Worm (Caenorhabditis elegans) whole organism, mixed stage, embryonic: ENCODE results near the gene F44E5.5.

ENCODE experiments used
- M03D4.4 ChIP-seq: sonication (generic microtip); optimal IDR thresholded peaks from 2 replicates; lab custom pipeline; 2017; ENCODE audit warnings: mild to moderate bottlenecking, missing genetic modification characterization, missing compliant biosample characterization
- bed-3 ChIP-seq: fragments of 200-800 bp; sonication (Bioruptor generic); optimal IDR thresholded peaks from 3 replicates; lab custom pipeline; 2018; ENCODE audit warnings: mild to moderate bottlenecking, missing genetic modification characterization, moderate library complexity, missing compliant biosample characterization
- blmp-1 ChIP-seq: fragments of 150-350 bp; optimal IDR thresholded peaks from 2 replicates; lab custom pipeline; 2014; ENCODE audit warnings: missing biosample characterization, missing genetic modification characterization
- ceh-39 ChIP-seq: fragments of 150-350 bp; optimal IDR thresholded peaks from 2 replicates; lab custom pipeline; 2014; ENCODE audit warnings: missing biosample characterization, missing genetic modification characterization
- ceh-43 ChIP-seq: fragments of 200-800 bp; sonication (Bioruptor generic); optimal IDR thresholded peaks from 2 replicates; lab custom pipeline; 2018; ENCODE audit warnings: mild to moderate bottlenecking, missing genetic modification characterization, moderate library complexity, missing compliant biosample characterization
- ceh-83 ChIP-seq: fragments of 200-800 bp; sonication (Bioruptor generic); optimal IDR thresholded peaks from 2 replicates; lab custom pipeline; 2018; ENCODE audit warnings: mild to moderate bottlenecking, missing genetic modification characterization, missing compliant biosample characterization
- ces-1 ChIP-seq: fragments of 150-350 bp; optimal IDR thresholded peaks from 2 replicates; lab custom pipeline; 2014; ENCODE audit warnings: missing biosample characterization, missing genetic modification reagents, missing genetic modification characterization
- cnd-1 ChIP-seq: fragments of 200-800 bp; sonication (Bioruptor generic); optimal IDR thresholded peaks from 2 replicates; lab custom pipeline; 2018; ENCODE audit warnings: mild to moderate bottlenecking, missing genetic modification characterization, missing compliant biosample characterization
- drap-1 ChIP-seq: fragments of 200-800 bp; sonication (Bioruptor generic); optimal IDR thresholded peaks from 3 replicates; lab custom pipeline; 2018; ENCODE audit warnings: mild to moderate bottlenecking, missing genetic modification characterization, missing compliant biosample characterization
- elt-1 ChIP-seq: sonication (generic microtip); optimal IDR thresholded peaks from 2 replicates; lab custom pipeline; 2017; ENCODE audit warnings: missing genetic modification characterization, mild to moderate bottlenecking, missing compliant biosample characterization, antibody characterized with exemption, moderate library complexity, borderline replicate concordance; ENCODE audit not compliant: insufficient read depth
- elt-3 ChIP-seq: fragments of 150-350 bp; optimal IDR thresholded peaks from 2 replicates; lab custom pipeline; 2014; ENCODE audit warnings: missing biosample characterization, missing genetic modification characterization
- flh-1 ChIP-seq: fragments of 200-800 bp; sonication (Bioruptor generic); optimal IDR thresholded peaks from 2 replicates; lab custom pipeline; 2018; ENCODE audit warnings: mild to moderate bottlenecking, missing genetic modification characterization, moderate library complexity, missing compliant biosample characterization
- ham-2 ChIP-seq: fragments of 200-800 bp; sonication (Bioruptor generic); optimal IDR thresholded peaks from 2 replicates; lab custom pipeline; 2018; ENCODE audit warnings: mild to moderate bottlenecking, missing genetic modification characterization, missing compliant biosample characterization
- hlh-1 ChIP-seq: fragments of 150-350 bp; optimal IDR thresholded peaks from 2 replicates; lab custom pipeline; 2014; ENCODE audit warnings: missing biosample characterization, missing genetic modification reagents, missing genetic modification characterization
- lin-13 ChIP-seq: fragments of 150-350 bp; optimal IDR thresholded peaks from 2 replicates; lab custom pipeline; 2014; ENCODE audit warnings: missing biosample characterization, missing genetic modification characterization
- lin-32 ChIP-seq: fragments of 200-800 bp; sonication (Bioruptor generic); optimal IDR thresholded peaks from 2 replicates; lab custom pipeline; 2018; ENCODE audit warnings: mild to moderate bottlenecking, missing genetic modification characterization, missing compliant biosample characterization
- lsy-2 ChIP-seq: fragments of 150-350 bp; optimal IDR thresholded peaks from 2 replicates; lab custom pipeline; 2014; ENCODE audit warnings: missing biosample characterization, missing genetic modification characterization
- mab-5 ChIP-seq: fragments of 150-350 bp; optimal IDR thresholded peaks from 2 replicates; lab custom pipeline; 2014; ENCODE audit warnings: missing biosample characterization, missing genetic modification characterization
- mep-1 ChIP-seq: fragments of 150-350 bp; optimal IDR thresholded peaks from 2 replicates; lab custom pipeline; 2017; ENCODE audit warnings: missing biosample characterization, missing genetic modification reagents, missing genetic modification characterization, inconsistent platforms
- mls-2 ChIP-seq: sonication (generic microtip); optimal IDR thresholded peaks from 2 replicates; lab custom pipeline; 2016; ENCODE audit warnings: mild to moderate bottlenecking, missing genetic modification characterization, moderate library complexity, missing compliant biosample characterization
- nhr-12 ChIP-seq: fragments of 150-350 bp; optimal IDR thresholded peaks from 2 replicates; lab custom pipeline; 2014; ENCODE audit warnings: missing biosample characterization, missing genetic modification characterization
- nhr-2 ChIP-seq: fragments of 150-350 bp; optimal IDR thresholded peaks from 2 replicates; lab custom pipeline; 2014; ENCODE audit warnings: missing biosample characterization, missing genetic modification characterization
- nhr-237 ChIP-seq: fragments of 150-350 bp; optimal IDR thresholded peaks from 2 replicates; lab custom pipeline; 2014; ENCODE audit warnings: missing biosample characterization, missing genetic modification characterization
- nhr-76 ChIP-seq: sonication (generic microtip); optimal IDR thresholded peaks from 2 replicates; lab custom pipeline; 2017; ENCODE audit warnings: missing biosample characterization, missing genetic modification characterization
- pha-4 ChIP-seq: fragments of 150-350 bp; optimal IDR thresholded peaks from 2 replicates; lab custom pipeline; 2018; ENCODE audit warnings: missing biosample characterization, missing genetic modification reagents, missing genetic modification characterization
- sem-2 ChIP-seq: fragments of 200-800 bp; sonication (Bioruptor generic); optimal IDR thresholded peaks from 2 replicates; lab custom pipeline; 2018; ENCODE audit warnings: mild to moderate bottlenecking, missing genetic modification characterization, missing compliant biosample characterization
- snpc-4 ChIP-seq: fragments of 150-350 bp; optimal IDR thresholded peaks from 2 replicates; lab custom pipeline; 2014; ENCODE audit warnings: missing biosample characterization, missing genetic modification characterization
- sptf-1 ChIP-seq: sonication (generic microtip); optimal IDR thresholded peaks from 2 replicates; lab custom pipeline; 2017; ENCODE audit warnings: mild to moderate bottlenecking, missing genetic modification characterization, moderate library complexity, missing compliant biosample characterization
- tbx-8 ChIP-seq: fragments of 200-800 bp; sonication (Bioruptor generic); optimal IDR thresholded peaks from 2 replicates; lab custom pipeline; 2018; ENCODE audit warnings: mild to moderate bottlenecking, missing genetic modification characterization, moderate library complexity, missing compliant biosample characterization
- unc-120 ChIP-seq: sonication (generic microtip); optimal IDR thresholded peaks from 2 replicates; lab custom pipeline; 2017; ENCODE audit warnings: missing genetic modification characterization, missing compliant biosample characterization; ENCODE audit not compliant: poor library complexity, severe bottlenecking
- unc-39 ChIP-seq: fragments of 150-350 bp; optimal IDR thresholded peaks from 2 replicates; lab custom pipeline; 2014; ENCODE audit warnings: missing biosample characterization, missing genetic modification characterization
- unc-62 ChIP-seq: fragments of 150-350 bp; optimal IDR thresholded peaks from 2 replicates; lab custom pipeline; 2014; ENCODE audit warnings: missing biosample characterization, missing genetic modification reagents, missing genetic modification characterization

The F44E5.5 gene

ce11 chrII:11747889-11748288 is 11.6 kb upstream of the F44E5.5 start:
- TF ChIP-seq mep-1 (tag; lab: Kevin White, UChicago) (peak; percentile 10), ceh-43 (peak; percentile 17), ceh-83 (GFP tag; lab: Kevin White, UChicago) (no peak), mls-2 (tag; lab: Kevin White, UChicago) (no peak), unc-39 (tag; lab: Kevin White, UChicago) (no peak), elt-3 (tag; lab: Kevin White, UChicago) (no peak), ces-1 (peak; percentile 59), lsy-2 (tag; lab: Kevin White, UChicago) (peak; percentile 93), cnd-1 (tag; lab: Kevin White, UChicago) (no peak), flh-1 (GFP tag; lab: Kevin White, UChicago) (no peak), ceh-39 (tag; lab: Kevin White, UChicago) (no peak), mab-5 (tag; lab: Kevin White, UChicago) (no peak)

ce11 chrII:11748494-11748893 is 11.0 kb upstream of the F44E5.5 start, which contains the start of the genes F44E5.17 and gpb-1:
Gene F44E5.17, minus strand, starts transcription at chrII:11748594.
Gene gpb-1, minus strand, starts transcription at chrII:11748611.
- TF ChIP-seq nhr-76 (no peak), lsy-2 (tag; lab: Kevin White, UChicago) (no peak), unc-39 (tag; lab: Kevin White, UChicago) (no peak), elt-1 (tag; lab: Kevin White, UChicago) (no peak), elt-3 (tag; lab: Kevin White, UChicago) (no peak), ham-2 (GFP tag; lab: Kevin White, UChicago) (no peak), blmp-1 (no peak), ceh-83 (GFP tag; lab: Kevin White, UChicago) (no peak), bed-3 (GFP tag; lab: Kevin White, UChicago) (no peak)

ce11 chrII:11749490-11750172 is 9.8 kb upstream of the F44E5.5 start:
- TF ChIP-seq ces-1 (peak; percentile 42), flh-1 (GFP tag; lab: Kevin White, UChicago) (peak; percentile 32), nhr-237 (peak; percentile 35), sem-2 (GFP tag; lab: Kevin White, UChicago) (no peak), unc-62 (GFP tag; lab: Kevin White, UChicago) (peak; percentile 71), ham-2 (GFP tag; lab: Kevin White, UChicago) (peak; percentile 99), unc-39 (tag; lab: Kevin White, UChicago) (peak; percentile 9), lsy-2 (tag; lab: Kevin White, UChicago) (peak; percentile 67), snpc-4 (tag; lab: Kevin White, UChicago) (no peak), lin-13 (tag; lab: Kevin White, UChicago) (peak; percentile 54), nhr-2 (tag; lab: Kevin White, UChicago) (peak; percentile 22), nhr-76 (no peak), unc-120 (tag; lab: Kevin White, UChicago) (peak; percentile 99), tbx-8 (peak; percentile 51), M03D4.4 (tag; lab: Kevin White, UChicago) (peak; percentile 83), cnd-1 (tag; lab: Kevin White, UChicago) (peak; percentile 29), nhr-12 (tag; lab: Kevin White, UChicago) (no peak), mls-2 (tag; lab: Kevin White, UChicago) (peak; percentile 65), drap-1 (GFP tag; lab: Kevin White, UChicago) (peak; percentile 78), hlh-1 (tag; lab: Kevin White, UChicago) (peak; percentile 76), pha-4 (tag; lab: Kevin White, UChicago) (peak; percentile 74), sptf-1 (tag; lab: Kevin White, UChicago) (peak; percentile 58), ceh-43 (no peak), mep-1 (tag; lab: Kevin White, UChicago) (peak; percentile 65), bed-3 (GFP tag; lab: Kevin White, UChicago) (no peak), ceh-39 (tag; lab: Kevin White, UChicago) (peak; percentile 31), ceh-83 (GFP tag; lab: Kevin White, UChicago) (peak; percentile 74), lin-32 (GFP tag; lab: Kevin White, UChicago) (peak; percentile 36)
